Worm (Caenorhabditis elegans): ENCODE results near the gene cpar-1.

- TF ChIP-seq him-1 (tag; optimal IDR thresholded peaks at IDR 0.05) (no peak), dao-5 (tag; optimal IDR thresholded peaks at IDR 0.05) (no peak), W03F9.2 (tag; optimal IDR thresholded peaks at IDR 0.05) (peak; percentile 76)
Measured at ce11 chrIII:9467095-9467494, 33.2 kb downstream of the cpar-1 start, which contains the start of gene baf-1.
